Fruit fly (Drosophila melanogaster) whole organism, embryonic: ENCODE results near the gene CG3651.

Source experiments
- Bgb ChIP-seq: fragments of 200-800 bp; sonication (Bioruptor generic); IDR thresholded peaks from 2 replicates; pipeline ENCODE4 v1.3.6; 2022; ENCODE audit warnings: missing biosample characterization, missing genetic modification characterization; ENCODE audit not compliant: partially characterized antibody
- Bteb2 ChIP-seq: fragments of 200-800 bp; sonication (Bioruptor generic); optimal IDR thresholded peaks from 2 replicates; lab custom pipeline; 2016; ENCODE audit warnings: missing biosample characterization, missing genetic modification characterization
- CG10274 ChIP-seq: fragments of 200-800 bp; sonication (Bioruptor generic); optimal IDR thresholded peaks from 3 replicates; lab custom pipeline; 2017; ENCODE audit warnings: missing biosample characterization, mild to moderate bottlenecking, missing genetic modification characterization
- CG12071 ChIP-seq: fragments of 200-800 bp; sonication (Bioruptor generic); optimal IDR thresholded peaks from 3 replicates; lab custom pipeline; 2018; ENCODE audit warnings: missing biosample characterization, mild to moderate bottlenecking, missing genetic modification characterization
- CG12104 ChIP-seq: fragments of 200-800 bp; sonication (Bioruptor generic); optimal IDR thresholded peaks from 3 replicates; lab custom pipeline; 2016; ENCODE audit warnings: missing biosample characterization, missing genetic modification characterization
- CG12391 ChIP-seq: fragments of 200-800 bp; sonication (Bioruptor generic); optimal IDR thresholded peaks from 3 replicates; lab custom pipeline; 2018; ENCODE audit warnings: missing biosample characterization, mild to moderate bottlenecking, missing genetic modification characterization, moderate library complexity
- CG1529 ChIP-seq: fragments of 200-800 bp; sonication (Bioruptor generic); optimal IDR thresholded peaks from 3 replicates; lab custom pipeline; 2018; ENCODE audit warnings: missing biosample characterization, missing genetic modification characterization
- CG15601 ChIP-seq: fragments of 200-800 bp; sonication (Bioruptor generic); optimal IDR thresholded peaks from 3 replicates; lab custom pipeline; 2019; ENCODE audit warnings: missing biosample characterization, mild to moderate bottlenecking, missing genetic modification characterization, moderate library complexity
- CG15696 ChIP-seq: fragments of 200-800 bp; sonication (Bioruptor generic); optimal IDR thresholded peaks from 2 replicates; lab custom pipeline; 2019; ENCODE audit warnings: missing biosample characterization, mild to moderate bottlenecking, missing genetic modification characterization, moderate library complexity
- CG17359 ChIP-seq: fragments of 200-800 bp; sonication (Bioruptor generic); optimal IDR thresholded peaks from 3 replicates; lab custom pipeline; 2018; ENCODE audit warnings: missing biosample characterization, mild to moderate bottlenecking, missing genetic modification characterization, moderate library complexity
- CG17361 ChIP-seq: fragments of 200-800 bp; sonication (Bioruptor generic); IDR thresholded peaks from 3 replicates; pipeline ENCODE4 v1.3.6; 2022; ENCODE audit warnings: missing biosample characterization, missing genetic modification characterization
- CG2116 ChIP-seq: fragments of 200-800 bp; sonication (Bioruptor generic); optimal IDR thresholded peaks from 3 replicates; lab custom pipeline; 2018; ENCODE audit warnings: missing biosample characterization, mild to moderate bottlenecking, missing genetic modification characterization
- CG2712 ChIP-seq: fragments of 200-800 bp; optimal IDR thresholded peaks from 3 replicates; lab custom pipeline; 2019; ENCODE audit warnings: missing biosample characterization, mild to moderate bottlenecking, missing genetic modification characterization, moderate library complexity
- CG3281 ChIP-seq: fragments of 200-800 bp; sonication (Bioruptor generic); optimal IDR thresholded peaks from 3 replicates; lab custom pipeline; 2017; ENCODE audit warnings: missing biosample characterization, mild to moderate bottlenecking, missing genetic modification characterization
- CG4820 ChIP-seq: fragments of 200-800 bp; sonication (Bioruptor generic); optimal IDR thresholded peaks from 3 replicates; lab custom pipeline; 2016; ENCODE audit warnings: missing biosample characterization, missing genetic modification characterization
- CG5180 ChIP-seq: fragments of 200-800 bp; sonication (Bioruptor generic); optimal IDR thresholded peaks from 3 replicates; lab custom pipeline; 2017; ENCODE audit warnings: missing biosample characterization, missing genetic modification characterization, mild to moderate bottlenecking, moderate library complexity, missing genetic modification reagents
- CG5245 ChIP-seq: fragments of 200-800 bp; sonication (Bioruptor generic); optimal IDR thresholded peaks from 3 replicates; lab custom pipeline; 2016; ENCODE audit warnings: missing biosample characterization, missing genetic modification characterization
- CG6272 ChIP-seq: fragments of 200-800 bp; sonication (Bioruptor generic); IDR thresholded peaks from 2 replicates; pipeline ENCODE4 v1.3.6; 2022; ENCODE audit warnings: missing biosample characterization, missing genetic modification characterization
- CG6683 ChIP-seq: fragments of 200-800 bp; sonication (Bioruptor generic); optimal IDR thresholded peaks from 2 replicates; lab custom pipeline; 2017; ENCODE audit warnings: missing biosample characterization, mild to moderate bottlenecking, missing genetic modification characterization, missing genetic modification reagents
- CG7357 ChIP-seq: fragments of 200-800 bp; sonication (Bioruptor generic); IDR thresholded peaks from 3 replicates; pipeline ENCODE4 v1.3.6; 2022; ENCODE audit warnings: missing biosample characterization, missing genetic modification characterization
- CG8388 ChIP-seq: fragments of 200-800 bp; sonication (Bioruptor generic); optimal IDR thresholded peaks from 2 replicates; lab custom pipeline; 2019; ENCODE audit warnings: missing biosample characterization, mild to moderate bottlenecking, missing genetic modification characterization, moderate library complexity
- CG9817 ChIP-seq: fragments of 200-800 bp; sonication (Bioruptor generic); optimal IDR thresholded peaks from 2 replicates; lab custom pipeline; 2018; ENCODE audit warnings: missing biosample characterization, mild to moderate bottlenecking, missing genetic modification characterization, moderate library complexity
- CG9876 ChIP-seq: fragments of 200-800 bp; sonication (Bioruptor generic); optimal IDR thresholded peaks from 2 replicates; lab custom pipeline; 2016; ENCODE audit warnings: missing biosample characterization, missing genetic modification characterization
- Deaf1 ChIP-seq: fragments of 200-800 bp; optimal IDR thresholded peaks from 3 replicates; lab custom pipeline; 2019; ENCODE audit warnings: missing biosample characterization, mild to moderate bottlenecking, missing genetic modification characterization, moderate library complexity
- Eip74EF ChIP-seq, 2 experiments: fragments of 200-800 bp in 1 of 2; fragments of >200 bp in 1 of 2; sonication (Bioruptor generic) in 1 of 2; optimal IDR thresholded peaks; 2 replicates each; lab custom pipeline; 2017 to 2019; ENCODE audit warnings: missing biosample characterization in 2 of 2, missing genetic modification characterization in 2 of 2, mild to moderate bottlenecking in 1 of 2, moderate library complexity in 1 of 2
- Fer1 ChIP-seq: fragments of 200-800 bp; sonication (Bioruptor generic); optimal IDR thresholded peaks from 2 replicates; lab custom pipeline; 2017; ENCODE audit warnings: missing biosample characterization, mild to moderate bottlenecking, missing genetic modification characterization
- Hr39 ChIP-seq: fragments of >200 bp; optimal IDR thresholded peaks from 2 replicates; lab custom pipeline; 2017
- Mad ChIP-seq: fragments of 200-800 bp; sonication (Bioruptor generic); optimal IDR thresholded peaks from 2 replicates; lab custom pipeline; 2016; ENCODE audit warnings: missing biosample characterization, missing genetic modification characterization
- Scr ChIP-seq: fragments of 200-800 bp; sonication (Bioruptor generic); IDR thresholded peaks from 2 replicates; pipeline ENCODE4 v1.3.6; 2022; ENCODE audit warnings: missing biosample characterization, missing genetic modification characterization; ENCODE audit not compliant: partially characterized antibody
- Sox102F ChIP-seq: fragments of 200-800 bp; sonication (Bioruptor generic); optimal IDR thresholded peaks from 2 replicates; lab custom pipeline; 2018; ENCODE audit warnings: missing biosample characterization, mild to moderate bottlenecking, missing genetic modification characterization, moderate library complexity
- ac ChIP-seq: fragments of 200-800 bp; sonication (Bioruptor generic); optimal IDR thresholded peaks from 3 replicates; lab custom pipeline; 2017; ENCODE audit warnings: missing biosample characterization, mild to moderate bottlenecking, missing genetic modification characterization
- amos ChIP-seq: fragments of 200-800 bp; sonication (Bioruptor generic); IDR thresholded peaks from 2 replicates; pipeline ENCODE4 v1.3.6; 2022; ENCODE audit warnings: missing biosample characterization, missing genetic modification characterization; ENCODE audit not compliant: partially characterized antibody
- ara ChIP-seq: fragments of 200-800 bp; sonication (Bioruptor generic); IDR thresholded peaks from 2 replicates; pipeline ENCODE4 v1.3.6; 2022; ENCODE audit warnings: missing biosample characterization, missing genetic modification characterization
- cato ChIP-seq: fragments of 200-800 bp; sonication (Bioruptor generic); optimal IDR thresholded peaks from 2 replicates; lab custom pipeline; 2016; ENCODE audit warnings: missing biosample characterization, missing genetic modification characterization, borderline replicate concordance
- crp ChIP-seq, 2 experiments: fragments of 200-800 bp; sonication (Bioruptor generic); optimal IDR thresholded peaks; 2 replicates in 1 of 2; 3 replicates in 1 of 2; lab custom pipeline; 2017; ENCODE audit warnings: missing biosample characterization in 2 of 2, missing genetic modification characterization in 2 of 2, mild to moderate bottlenecking in 1 of 2, moderate library complexity in 1 of 2
- da ChIP-seq: fragments of 200-800 bp; sonication (Bioruptor generic); optimal IDR thresholded peaks from 2 replicates; lab custom pipeline; 2016; ENCODE audit warnings: missing biosample characterization, missing genetic modification characterization
- dati ChIP-seq: fragments of 200-800 bp; sonication (Bioruptor generic); IDR thresholded peaks from 2 replicates; pipeline ENCODE4 v1.3.6; 2022; ENCODE audit warnings: missing biosample characterization, missing genetic modification characterization
- exex ChIP-seq: fragments of 200-800 bp; sonication (Bioruptor generic); optimal IDR thresholded peaks from 4 replicates; lab custom pipeline; 2018; ENCODE audit warnings: missing biosample characterization, mild to moderate bottlenecking, missing genetic modification characterization, moderate library complexity
- inv ChIP-seq: fragments of 200-800 bp; sonication (Bioruptor generic); IDR thresholded peaks from 2 replicates; pipeline ENCODE4 v1.3.6; 2022; ENCODE audit warnings: missing biosample characterization, missing genetic modification characterization; ENCODE audit not compliant: partially characterized antibody
- lov ChIP-seq, 2 experiments: fragments of 200-800 bp in 1 of 2; fragments of >200 bp in 1 of 2; sonication (Bioruptor generic) in 1 of 2; IDR thresholded peaks in 1 of 2; optimal IDR thresholded peaks in 1 of 2; 2 replicates in 1 of 2; 3 replicates in 1 of 2; pipeline versions ENCODE4 v1.3.6 to Lab custom; 2017 to 2022; ENCODE audit warnings: missing biosample characterization in 1 of 2, missing genetic modification characterization in 1 of 2
- mam ChIP-seq: fragments of 200-800 bp; sonication (Bioruptor generic); optimal IDR thresholded peaks from 3 replicates; lab custom pipeline; 2016; ENCODE audit warnings: missing biosample characterization, missing genetic modification characterization
- pros ChIP-seq: fragments of 200-800 bp; sonication (Bioruptor generic); optimal IDR thresholded peaks from 3 replicates; lab custom pipeline; 2019; ENCODE audit warnings: missing biosample characterization, mild to moderate bottlenecking, missing genetic modification characterization, moderate library complexity
- pzg ChIP-seq: fragments of 200-800 bp; sonication (Bioruptor generic); optimal IDR thresholded peaks from 3 replicates; lab custom pipeline; 2018; ENCODE audit warnings: missing biosample characterization, mild to moderate bottlenecking, missing genetic modification characterization, moderate library complexity
- run ChIP-seq: fragments of 200-800 bp; sonication (Bioruptor generic); optimal IDR thresholded peaks from 3 replicates; lab custom pipeline; 2018; ENCODE audit warnings: missing biosample characterization, mild to moderate bottlenecking, missing genetic modification characterization
- scrt ChIP-seq: fragments of 200-800 bp; sonication (Bioruptor generic); optimal IDR thresholded peaks from 2 replicates; lab custom pipeline; 2018; ENCODE audit warnings: missing biosample characterization, mild to moderate bottlenecking, missing genetic modification characterization, moderate library complexity
- shn ChIP-seq: fragments of 200-800 bp; sonication (Bioruptor generic); optimal IDR thresholded peaks from 3 replicates; lab custom pipeline; 2016; ENCODE audit warnings: missing biosample characterization, missing genetic modification characterization
- unc-4 ChIP-seq: fragments of 200-800 bp; sonication (Bioruptor generic); IDR thresholded peaks from 2 replicates; pipeline ENCODE4 v1.3.6; 2022; ENCODE audit warnings: missing biosample characterization, missing genetic modification characterization; ENCODE audit not compliant: partially characterized antibody
- vvl ChIP-seq: fragments of 200-800 bp; sonication (Bioruptor generic); IDR thresholded peaks from 2 replicates; pipeline ENCODE4 v1.3.6; 2022; ENCODE audit warnings: missing biosample characterization, missing genetic modification characterization
- wor ChIP-seq: fragments of 200-800 bp; sonication (Bioruptor generic); IDR thresholded peaks from 2 replicates; pipeline ENCODE4 v1.3.6; 2022; ENCODE audit warnings: missing biosample characterization, missing genetic modification characterization
- zfh1 ChIP-seq: fragments of 200-800 bp; sonication (Bioruptor generic); IDR thresholded peaks from 3 replicates; pipeline ENCODE4 v1.3.6; 2022; ENCODE audit warnings: missing biosample characterization, missing genetic modification characterization

Gene CG3651

DNA sequence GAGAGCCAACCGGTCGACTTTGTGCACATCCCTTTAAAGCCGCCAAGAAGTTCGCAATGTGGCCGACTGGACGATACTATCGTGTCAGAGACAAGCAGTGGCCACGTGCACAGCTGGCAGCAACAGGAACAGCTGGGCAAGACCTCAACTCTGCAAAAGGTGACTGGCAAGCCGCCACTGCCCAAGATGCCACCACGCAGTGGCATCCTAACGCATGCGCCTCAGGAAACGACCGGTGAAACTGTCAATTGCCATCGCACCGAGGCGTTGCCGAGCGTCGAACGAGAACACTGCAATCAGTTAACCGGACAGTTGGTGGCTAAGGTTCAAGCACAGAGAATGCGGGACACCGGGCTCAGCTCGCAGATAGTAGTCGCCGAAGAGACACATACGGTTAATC, 25.1 kb downstream of the CG3651 start (continued):
- TF ChIP-seq Bgb (GFP tag; lab: Robert Waterston, UW), result peak; percentile 50; the same call in 1 of the 2 replicates
- peak; percentile 42 for TF ChIP-seq scrt (GFP tag; lab: Kevin White, UChicago)
- no peak for TF ChIP-seq CG15696 (tag; lab: Kevin White, UChicago)
- no peak for TF ChIP-seq CG17359 (tag; lab: Kevin White, UChicago)
- TF ChIP-seq lov (optimal IDR thresholded peaks at IDR 0.05; lab: Kevin White, UChicago), result no peak
- TF ChIP-seq lov (GFP tag; IDR thresholded peaks at IDR 0.05; lab: Robert Waterston, UW), result no peak
- TF ChIP-seq CG12391 (tag; lab: Kevin White, UChicago), result no peak
- TF ChIP-seq run (tag; lab: Kevin White, UChicago), result no peak
- no peak for TF ChIP-seq CG9876
- peak; percentile 61 for TF ChIP-seq amos (GFP tag; lab: Robert Waterston, UW)
- TF ChIP-seq CG10274 (GFP tag; lab: Kevin White, UChicago), result no peak
- TF ChIP-seq CG17361, result no peak
- no peak for TF ChIP-seq Bteb2 (GFP tag; lab: Kevin White, UChicago)
- TF ChIP-seq CG12071 (GFP tag; lab: Kevin White, UChicago), result no peak
- no peak for TF ChIP-seq CG1529 (GFP tag; lab: Kevin White, UChicago)
- peak; percentile 46 for TF ChIP-seq pzg (GFP tag; lab: Kevin White, UChicago)
- TF ChIP-seq CG8388 (GFP tag; lab: Kevin White, UChicago), result no peak
- TF ChIP-seq Sox102F (GFP tag; lab: Kevin White, UChicago), result no peak
- TF ChIP-seq CG5245 (GFP tag; lab: Kevin White, UChicago), result no peak
- peak; percentile 42; the same call in 1 of the 2 replicates for TF ChIP-seq inv (GFP tag; lab: Robert Waterston, UW)
- TF ChIP-seq CG7357 (GFP tag; lab: Robert Waterston, UW), result no peak
- no peak for TF ChIP-seq Hr39
- no peak for TF ChIP-seq Eip74EF (GFP tag; optimal IDR thresholded peaks at IDR 0.05; lab: Kevin White, UChicago)
- peak; percentile 57 for TF ChIP-seq Scr (GFP tag; lab: Robert Waterston, UW)
- TF ChIP-seq CG2116 (GFP tag; lab: Kevin White, UChicago), result no peak
- TF ChIP-seq crp (GFP tag; optimal IDR thresholded peaks at IDR 0.05; lab: Kevin White, UChicago), result peak in 1 of 2 experiments; percentile 80
- no peak for TF ChIP-seq CG4820 (GFP tag; lab: Kevin White, UChicago)
- no peak for TF ChIP-seq CG6272 (GFP tag; lab: Robert Waterston, UW)
- TF ChIP-seq CG5180 (GFP tag; lab: Kevin White, UChicago), result no peak
- TF ChIP-seq CG2712 (tag; lab: Kevin White, UChicago), result no peak
- no peak for TF ChIP-seq CG15601 (tag; lab: Kevin White, UChicago)
- TF ChIP-seq CG12104 (GFP tag; lab: Kevin White, UChicago), result no peak
- peak; percentile 92 for TF ChIP-seq Deaf1 (tag; lab: Kevin White, UChicago)
- no peak for TF ChIP-seq zfh1 (GFP tag; lab: Robert Waterston, UW)
- TF ChIP-seq dati (GFP tag; lab: Robert Waterston, UW), result no peak
- no peak for TF ChIP-seq ac (GFP tag; lab: Kevin White, UChicago)
- TF ChIP-seq ara (GFP tag; lab: Robert Waterston, UW), result 0 out of 2 replicates have a peak, but pooled peaks have one; percentile 28
- TF ChIP-seq exex (tag; lab: Kevin White, UChicago), result no peak
- TF ChIP-seq Mad (GFP tag; lab: Kevin White, UChicago), result no peak
- no peak for TF ChIP-seq CG9817 (tag; lab: Kevin White, UChicago)
- no peak for TF ChIP-seq CG6683 (GFP tag; lab: Kevin White, UChicago)
- TF ChIP-seq Fer1 (GFP tag; lab: Kevin White, UChicago), result no peak
- TF ChIP-seq shn (GFP tag; lab: Kevin White, UChicago), result no peak
- no peak for TF ChIP-seq CG3281 (GFP tag; lab: Kevin White, UChicago)
- peak; percentile 67 for TF ChIP-seq unc-4 (GFP tag; lab: Robert Waterston, UW)
- TF ChIP-seq pros (GFP tag; lab: Kevin White, UChicago), result no peak
- TF ChIP-seq mam, result no peak
- no peak for TF ChIP-seq wor
- 0 out of 2 replicates have a peak, but pooled peaks have one; percentile 8 for TF ChIP-seq vvl (GFP tag; lab: Robert Waterston, UW)
- TF ChIP-seq da (GFP tag; lab: Kevin White, UChicago), result no peak
- no peak for TF ChIP-seq cato (GFP tag; lab: Kevin White, UChicago)
